Fruit fly (Drosophila melanogaster) whole organism, embryonic: ENCODE results near the gene CG7120.

Source experiments
- Asciz ChIP-seq: fragments of 200-800 bp; sonication (Bioruptor generic); optimal IDR thresholded peaks from 2 replicates; lab custom pipeline; 2017; ENCODE audit warnings: missing biosample characterization, mild to moderate bottlenecking, missing genetic modification characterization, missing genetic modification reagents
- Atf-2 ChIP-seq: fragments of 200-800 bp; sonication (Bioruptor generic); optimal IDR thresholded peaks from 2 replicates; lab custom pipeline; 2016; ENCODE audit warnings: missing biosample characterization, missing genetic modification characterization
- Atf6 ChIP-seq: fragments of 200-800 bp; sonication (Bioruptor generic); IDR thresholded peaks from 2 replicates; pipeline ENCODE4 v1.3.6; 2022; ENCODE audit warnings: missing biosample characterization, missing genetic modification characterization
- B-H1 ChIP-seq: fragments of 200-800 bp; sonication (Bioruptor generic); IDR thresholded peaks from 3 replicates; pipeline ENCODE4 v1.3.6; 2022; ENCODE audit warnings: missing biosample characterization, missing genetic modification characterization
- CG10321 ChIP-seq: fragments of 200-800 bp; sonication (Bioruptor generic); IDR thresholded peaks from 2 replicates; pipeline ENCODE4 v1.3.6; 2022; ENCODE audit warnings: missing biosample characterization, missing genetic modification characterization
- CG10366 ChIP-seq: fragments of 200-800 bp; sonication (Bioruptor generic); IDR thresholded peaks from 2 replicates; pipeline ENCODE4 v1.3.6; 2022; ENCODE audit warnings: missing biosample characterization, missing genetic modification characterization
- CG11456 ChIP-seq: fragments of 200-800 bp; sonication (Bioruptor generic); IDR thresholded peaks from 3 replicates; pipeline ENCODE4 v1.3.6; 2022; ENCODE audit warnings: missing biosample characterization, missing genetic modification characterization
- CG11723 ChIP-seq: fragments of 200-800 bp; sonication (Bioruptor generic); optimal IDR thresholded peaks from 2 replicates; lab custom pipeline; 2017; ENCODE audit warnings: missing biosample characterization, mild to moderate bottlenecking, missing genetic modification characterization
- CG13624 ChIP-seq: fragments of 200-800 bp; sonication (Bioruptor generic); optimal IDR thresholded peaks from 2 replicates; lab custom pipeline; 2016; ENCODE audit warnings: missing biosample characterization, missing genetic modification characterization
- CG14050 ChIP-seq: fragments of 200-800 bp; sonication (Bioruptor generic); IDR thresholded peaks from 3 replicates; pipeline ENCODE4 v1.3.6; 2022; ENCODE audit warnings: missing biosample characterization, missing genetic modification characterization
- CG17328 ChIP-seq: fragments of 200-800 bp; sonication (Bioruptor generic); IDR thresholded peaks from 2 replicates; pipeline ENCODE4 v1.3.6; 2022; ENCODE audit warnings: missing biosample characterization, missing genetic modification characterization
- CG17829 ChIP-seq: fragments of 200-800 bp; optimal IDR thresholded peaks from 2 replicates; lab custom pipeline; 2019; ENCODE audit warnings: missing biosample characterization, mild to moderate bottlenecking, missing genetic modification characterization, moderate library complexity
- CG18476 ChIP-seq: fragments of 200-800 bp; sonication (Bioruptor generic); optimal IDR thresholded peaks from 2 replicates; lab custom pipeline; 2016; ENCODE audit warnings: missing biosample characterization, mild to moderate bottlenecking, missing genetic modification characterization
- CG2120 ChIP-seq: fragments of 200-800 bp; sonication (Bioruptor generic); optimal IDR thresholded peaks from 3 replicates; lab custom pipeline; 2016; ENCODE audit warnings: missing biosample characterization, missing genetic modification characterization
- CG30403 ChIP-seq: fragments of 200-800 bp; sonication (Bioruptor generic); optimal IDR thresholded peaks from 3 replicates; lab custom pipeline; 2016; ENCODE audit warnings: missing biosample characterization, missing genetic modification characterization
- CG32767 ChIP-seq: fragments of 200-800 bp; sonication (Bioruptor generic); IDR thresholded peaks from 2 replicates; pipeline ENCODE4 v1.3.6; 2022; ENCODE audit warnings: missing biosample characterization, missing genetic modification characterization
- CG3407 ChIP-seq: fragments of 200-800 bp; sonication (Bioruptor generic); optimal IDR thresholded peaks from 2 replicates; lab custom pipeline; 2018; ENCODE audit warnings: missing biosample characterization, mild to moderate bottlenecking, missing genetic modification characterization
- CG34422 ChIP-seq: fragments of 200-800 bp; sonication (Bioruptor generic); IDR thresholded peaks from 3 replicates; pipeline ENCODE4 v1.3.6; 2022; ENCODE audit warnings: missing biosample characterization, missing genetic modification characterization
- CG3726 ChIP-seq: fragments of 200-800 bp; sonication (Bioruptor generic); IDR thresholded peaks from 3 replicates; pipeline ENCODE4, ENCODE4 v1.3.6; 2022; ENCODE audit warnings: missing biosample characterization, missing genetic modification characterization
- CG3995 ChIP-seq: fragments of 200-800 bp; sonication (Bioruptor generic); optimal IDR thresholded peaks from 3 replicates; lab custom pipeline; 2016; ENCODE audit warnings: missing biosample characterization, missing genetic modification characterization
- CG4360 ChIP-seq: fragments of 200-800 bp; sonication (Bioruptor generic); IDR thresholded peaks from 2 replicates; pipeline ENCODE4 v1.3.6; 2022; ENCODE audit warnings: missing biosample characterization, missing genetic modification characterization
- CG4730 ChIP-seq: fragments of 200-800 bp; sonication (Bioruptor generic); IDR thresholded peaks from 2 replicates; pipeline ENCODE4 v1.3.6; 2022; ENCODE audit warnings: missing biosample characterization, missing genetic modification characterization
- CG7786 ChIP-seq: fragments of 200-800 bp; sonication (Bioruptor generic); optimal IDR thresholded peaks from 2 replicates; lab custom pipeline; 2016; ENCODE audit warnings: missing biosample characterization, missing genetic modification characterization
- CG8388 ChIP-seq: fragments of 200-800 bp; sonication (Bioruptor generic); optimal IDR thresholded peaks from 2 replicates; lab custom pipeline; 2019; ENCODE audit warnings: missing biosample characterization, mild to moderate bottlenecking, missing genetic modification characterization, moderate library complexity
- CG9215 ChIP-seq: fragments of 200-800 bp; sonication (Bioruptor generic); IDR thresholded peaks from 2 replicates; pipeline ENCODE4 v1.3.6; 2022; ENCODE audit warnings: missing biosample characterization, missing genetic modification characterization
- CoRest ChIP-seq: fragments of 200-800 bp; sonication (Bioruptor generic); optimal IDR thresholded peaks from 3 replicates; lab custom pipeline; 2018; ENCODE audit warnings: missing biosample characterization, mild to moderate bottlenecking, missing genetic modification characterization, moderate library complexity
- Dad ChIP-seq: fragments of 200-800 bp; sonication (Bioruptor generic); optimal IDR thresholded peaks from 3 replicates; lab custom pipeline; 2016; ENCODE audit warnings: missing biosample characterization, missing genetic modification characterization
- Elba2 ChIP-seq: fragments of 200-800 bp; sonication (Bioruptor generic); optimal IDR thresholded peaks from 3 replicates; lab custom pipeline; 2016; ENCODE audit warnings: missing biosample characterization, missing genetic modification characterization
- Ets97D ChIP-seq: fragments of 200-800 bp; sonication (Bioruptor generic); optimal IDR thresholded peaks from 3 replicates; lab custom pipeline; 2016; ENCODE audit warnings: missing biosample characterization, missing genetic modification characterization
- GATAe ChIP-seq: fragments of 200-800 bp; sonication (Bioruptor generic); conservative IDR thresholded peaks from 2 replicates; pipeline ENCODE4 v1.3.6; 2022; ENCODE audit warnings: missing biosample characterization, missing genetic modification characterization
- H2.0 ChIP-seq: fragments of 200-800 bp; sonication (Bioruptor generic); IDR thresholded peaks from 2 replicates; pipeline ENCODE4 v1.3.6; 2022; ENCODE audit warnings: missing biosample characterization, missing genetic modification characterization
- Hr3 ChIP-seq: fragments of 200-800 bp; sonication (Bioruptor generic); optimal IDR thresholded peaks from 3 replicates; lab custom pipeline; 2016; ENCODE audit warnings: missing biosample characterization, missing genetic modification characterization
- Hr78 ChIP-seq, 2 experiments: fragments of 200-800 bp in 1 of 2; fragments of >200 bp in 1 of 2; sonication (Bioruptor generic) in 1 of 2; optimal IDR thresholded peaks; 2 replicates each; lab custom pipeline; 2017 to 2019; ENCODE audit warnings: missing biosample characterization in 2 of 2, missing genetic modification characterization in 2 of 2, mild to moderate bottlenecking in 1 of 2, moderate library complexity in 1 of 2
- MBD-R2 ChIP-seq: fragments of 200-800 bp; sonication (Bioruptor generic); IDR thresholded peaks from 2 replicates; pipeline ENCODE4 v1.3.6; 2022; ENCODE audit warnings: missing biosample characterization, missing genetic modification characterization
- Mad ChIP-seq: fragments of 200-800 bp; sonication (Bioruptor generic); optimal IDR thresholded peaks from 2 replicates; lab custom pipeline; 2016; ENCODE audit warnings: missing biosample characterization, missing genetic modification characterization
- Myb ChIP-seq: fragments of 200-800 bp; sonication (Bioruptor generic); optimal IDR thresholded peaks from 2 replicates; lab custom pipeline; 2016; ENCODE audit warnings: missing biosample characterization, missing genetic modification characterization
- NK7.1 ChIP-seq: fragments of 200-800 bp; sonication (Bioruptor generic); optimal IDR thresholded peaks from 3 replicates; lab custom pipeline; 2016; ENCODE audit warnings: missing biosample characterization, missing genetic modification characterization
- ato ChIP-seq: fragments of 200-800 bp; sonication (Bioruptor generic); IDR thresholded peaks from 2 replicates; pipeline ENCODE4 v1.3.6; 2022; ENCODE audit warnings: missing biosample characterization, missing genetic modification characterization; ENCODE audit not compliant: partially characterized antibody
- bcd ChIP-seq: fragments of 200-800 bp; sonication (Bioruptor generic); optimal IDR thresholded peaks from 2 replicates; lab custom pipeline; 2017; ENCODE audit warnings: missing biosample characterization, mild to moderate bottlenecking, missing genetic modification characterization
- bsh ChIP-seq, 2 experiments: fragments of 200-800 bp; sonication (Bioruptor generic); optimal IDR thresholded peaks; 2 replicates each; lab custom pipeline; 2017 to 2018; ENCODE audit warnings: mild to moderate bottlenecking in 2 of 2, missing biosample characterization in 2 of 2, missing genetic modification characterization in 2 of 2, moderate library complexity in 1 of 2
- cg ChIP-seq: fragments of 200-800 bp; sonication (Bioruptor generic); optimal IDR thresholded peaks from 3 replicates; lab custom pipeline; 2019; ENCODE audit warnings: missing biosample characterization, mild to moderate bottlenecking, missing genetic modification characterization, moderate library complexity
- dan ChIP-seq: fragments of 200-800 bp; sonication (Bioruptor generic); IDR thresholded peaks from 2 replicates; pipeline ENCODE4 v1.3.6; 2022; ENCODE audit warnings: missing biosample characterization, missing genetic modification characterization
- dati ChIP-seq: fragments of 200-800 bp; sonication (Bioruptor generic); IDR thresholded peaks from 2 replicates; pipeline ENCODE4 v1.3.6; 2022; ENCODE audit warnings: missing biosample characterization, missing genetic modification characterization
- ems ChIP-seq: fragments of 200-800 bp; sonication (Bioruptor generic); optimal IDR thresholded peaks from 3 replicates; lab custom pipeline; 2016; ENCODE audit warnings: missing biosample characterization, missing genetic modification characterization
- exex ChIP-seq: fragments of 200-800 bp; sonication (Bioruptor generic); optimal IDR thresholded peaks from 4 replicates; lab custom pipeline; 2018; ENCODE audit warnings: missing biosample characterization, mild to moderate bottlenecking, missing genetic modification characterization, moderate library complexity
- grau ChIP-seq: fragments of 200-800 bp; optimal IDR thresholded peaks from 3 replicates; lab custom pipeline; 2019; ENCODE audit warnings: missing biosample characterization, mild to moderate bottlenecking, missing genetic modification characterization, moderate library complexity
- hth ChIP-seq: fragments of >200 bp; optimal IDR thresholded peaks from 2 replicates; lab custom pipeline; 2017; ENCODE audit warnings: inconsistent platforms
- insv ChIP-seq, 2 experiments: fragments of 200-800 bp; sonication (Bioruptor generic); optimal IDR thresholded peaks; 3 replicates each; lab custom pipeline; 2016 to 2018; ENCODE audit warnings: missing biosample characterization in 2 of 2, missing genetic modification characterization in 2 of 2
- p53 ChIP-seq: fragments of 200-800 bp; sonication (Bioruptor generic); optimal IDR thresholded peaks from 2 replicates; lab custom pipeline; 2016; ENCODE audit warnings: missing biosample characterization, missing genetic modification characterization
- sisA ChIP-seq: fragments of 200-800 bp; sonication (Bioruptor generic); IDR thresholded peaks from 2 replicates; pipeline ENCODE4 v1.3.6; 2022; ENCODE audit warnings: missing biosample characterization, missing genetic modification characterization
- trem ChIP-seq: fragments of 200-800 bp; optimal IDR thresholded peaks from 3 replicates; lab custom pipeline; 2019; ENCODE audit warnings: missing biosample characterization, mild to moderate bottlenecking, missing genetic modification characterization, moderate library complexity
- ttk ChIP-seq: fragments of 200-800 bp; sonication (Bioruptor generic); IDR thresholded peaks from 2 replicates; pipeline ENCODE4 v2.1.2; 2022; ENCODE audit warnings: missing biosample characterization, missing genetic modification characterization
- vvl ChIP-seq: fragments of 200-800 bp; sonication (Bioruptor generic); IDR thresholded peaks from 2 replicates; pipeline ENCODE4 v1.3.6; 2022; ENCODE audit warnings: missing biosample characterization, missing genetic modification characterization

Gene CG7120

DNA sequence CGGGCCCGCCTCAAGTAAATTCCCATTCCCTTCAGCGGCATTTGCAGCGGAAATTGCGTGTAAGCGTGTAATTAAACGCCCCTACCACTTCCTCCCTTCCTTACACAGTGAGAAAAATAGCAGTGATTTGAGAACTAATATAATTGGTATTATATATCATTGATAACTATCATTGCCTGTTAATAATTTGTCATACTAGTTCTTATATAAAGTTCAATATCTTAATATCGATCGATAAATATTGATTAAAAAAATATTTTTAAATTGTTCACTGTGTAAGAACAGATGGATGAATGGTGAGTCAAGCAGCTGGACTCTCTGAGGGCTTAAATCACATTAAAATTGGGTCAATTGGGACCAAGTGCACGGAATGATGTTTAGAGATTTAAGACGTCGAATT lies 49.2 kb downstream of the CG7120 start (continued):
- no peak for TF ChIP-seq insv (GFP tag; optimal IDR thresholded peaks at IDR 0.05; lab: Kevin White, UChicago)
- peak; percentile 55 for TF ChIP-seq H2.0 (GFP tag; lab: Robert Waterston, UW)
- TF ChIP-seq CG11723 = no peak
- no peak for TF ChIP-seq bcd (GFP tag; lab: Kevin White, UChicago)
- no peak for TF ChIP-seq hth (lab: Kevin White, UChicago)
- no peak for TF ChIP-seq Atf-2 (GFP tag; lab: Kevin White, UChicago)
- TF ChIP-seq Hr3 = no peak
- TF ChIP-seq bsh (GFP tag; optimal IDR thresholded peaks at IDR 0.05; lab: Kevin White, UChicago) = peak in 1 of 2 experiments; percentile 8
- TF ChIP-seq Dad (GFP tag; lab: Kevin White, UChicago) = peak; percentile 23
- TF ChIP-seq Myb (GFP tag; lab: Kevin White, UChicago) = no peak
- no peak for TF ChIP-seq CG3726 (GFP tag; lab: Robert Waterston, UW)
- TF ChIP-seq ttk (GFP tag; lab: Robert Waterston, UW) = peak; percentile 47; the same call in 1 of the 2 replicates
- TF ChIP-seq CG4730 (GFP tag; lab: Robert Waterston, UW) = peak; percentile 24; the same call in 1 of the 2 replicates
- no peak for TF ChIP-seq CG2120 (GFP tag; lab: Kevin White, UChicago)
- no peak for TF ChIP-seq CG4360 (GFP tag; lab: Robert Waterston, UW)
- peak; percentile 76 for TF ChIP-seq CG17829
- peak; percentile 29; the same call in 1 of the 2 replicates for TF ChIP-seq CG9215 (GFP tag; lab: Robert Waterston, UW)
- no peak for TF ChIP-seq dan (GFP tag; lab: Robert Waterston, UW)
- TF ChIP-seq Ets97D = no peak
- peak; percentile 41; the same call in 1 of the 2 replicates for TF ChIP-seq CG10366 (GFP tag; lab: Robert Waterston, UW)
- no peak for TF ChIP-seq CG7786
- no peak for TF ChIP-seq dati (GFP tag; lab: Robert Waterston, UW)
- no peak for TF ChIP-seq ato
- TF ChIP-seq CG8388 (GFP tag; lab: Kevin White, UChicago) = no peak
- no peak for TF ChIP-seq Mad
- TF ChIP-seq vvl (GFP tag; lab: Robert Waterston, UW) = peak; percentile 76
- TF ChIP-seq CG18476 = no peak
- no peak for TF ChIP-seq Elba2
- TF ChIP-seq Atf6 (GFP tag; lab: Robert Waterston, UW) = no peak
- TF ChIP-seq cg (GFP tag; lab: Kevin White, UChicago) = no peak
- peak; percentile 18 for TF ChIP-seq CG30403 (GFP tag; lab: Kevin White, UChicago)
- peak; percentile 59 for TF ChIP-seq trem (tag; lab: Kevin White, UChicago)
- no peak for TF ChIP-seq MBD-R2
- no peak for TF ChIP-seq CG3995 (GFP tag; lab: Kevin White, UChicago)
- no peak for TF ChIP-seq p53 (GFP tag; lab: Kevin White, UChicago)
- peak; percentile 13 for TF ChIP-seq exex
- no peak for TF ChIP-seq Hr78 (GFP tag; optimal IDR thresholded peaks at IDR 0.05; lab: Kevin White, UChicago)
- no peak for TF ChIP-seq CG11456 (GFP tag; lab: Robert Waterston, UW)
- no peak for TF ChIP-seq GATAe (GFP tag; lab: Robert Waterston, UW)
- no peak for TF ChIP-seq NK7.1
- TF ChIP-seq CG14050 (GFP tag; lab: Robert Waterston, UW) = no peak
- peak; percentile 39 for TF ChIP-seq grau
- TF ChIP-seq CG13624 (GFP tag; lab: Kevin White, UChicago) = no peak
- TF ChIP-seq CG3407 (GFP tag; lab: Kevin White, UChicago) = no peak
- peak; percentile 12; the same call in 1 of the 2 replicates for TF ChIP-seq CG10321 (GFP tag; lab: Robert Waterston, UW)
- no peak for TF ChIP-seq ems
- peak; percentile 38 for TF ChIP-seq sisA (GFP tag; lab: Robert Waterston, UW)
- no peak; the same call in 2 of the 3 replicates for TF ChIP-seq B-H1 (GFP tag; lab: Robert Waterston, UW)
- peak; percentile 15 for TF ChIP-seq Asciz (GFP tag; lab: Kevin White, UChicago)
- peak; percentile 63 for TF ChIP-seq CG17328
- TF ChIP-seq CG32767 (GFP tag; lab: Robert Waterston, UW) = no peak
- TF ChIP-seq CoRest (tag; lab: Kevin White, UChicago) = peak; percentile 20
- TF ChIP-seq CG34422 (GFP tag; lab: Robert Waterston, UW) = 0 out of 3 replicates have a peak, but pooled peaks have one; percentile 50
